Fruit fly (Drosophila melanogaster) whole organism, embryonic: ENCODE data around the gene Lztr1.

Source experiments
- Bgb ChIP-seq: fragments of 200-800 bp; sonication (Bioruptor generic); IDR thresholded peaks from 2 replicates; pipeline ENCODE4 v1.3.6; 2022; ENCODE audit warnings: missing biosample characterization, missing genetic modification characterization; ENCODE audit not compliant: partially characterized antibody
- BtbVII ChIP-seq: fragments of 200-800 bp; sonication (Bioruptor generic); optimal IDR thresholded peaks from 3 replicates; lab custom pipeline; 2017; ENCODE audit warnings: missing biosample characterization, mild to moderate bottlenecking, missing genetic modification characterization
- CG12299 ChIP-seq: fragments of 200-800 bp; sonication (Bioruptor generic); optimal IDR thresholded peaks from 2 replicates; lab custom pipeline; 2018; ENCODE audit warnings: missing biosample characterization, mild to moderate bottlenecking, missing genetic modification characterization
- CG13123 ChIP-seq: fragments of 200-800 bp; sonication (Bioruptor generic); optimal IDR thresholded peaks from 2 replicates; lab custom pipeline; 2016; ENCODE audit warnings: missing biosample characterization, missing genetic modification characterization
- CG14965 ChIP-seq: fragments of 200-800 bp; sonication (Bioruptor generic); optimal IDR thresholded peaks from 2 replicates; lab custom pipeline; 2016; ENCODE audit warnings: missing biosample characterization, missing genetic modification characterization, borderline replicate concordance
- CG15696 ChIP-seq: fragments of 200-800 bp; sonication (Bioruptor generic); optimal IDR thresholded peaks from 2 replicates; lab custom pipeline; 2019; ENCODE audit warnings: missing biosample characterization, mild to moderate bottlenecking, missing genetic modification characterization, moderate library complexity
- CG2129 ChIP-seq: fragments of 200-800 bp; sonication (Bioruptor generic); IDR thresholded peaks from 2 replicates; pipeline ENCODE4 v1.3.6; 2022; ENCODE audit warnings: missing biosample characterization, missing genetic modification characterization; ENCODE audit not compliant: partially characterized antibody
- CG30431 ChIP-seq: fragments of 200-800 bp; sonication (Bioruptor generic); optimal IDR thresholded peaks from 2 replicates; lab custom pipeline; 2017; ENCODE audit warnings: missing biosample characterization, missing genetic modification characterization
- CG3995 ChIP-seq: fragments of 200-800 bp; sonication (Bioruptor generic); optimal IDR thresholded peaks from 3 replicates; lab custom pipeline; 2016; ENCODE audit warnings: missing biosample characterization, missing genetic modification characterization
- CG4730 ChIP-seq: fragments of 200-800 bp; sonication (Bioruptor generic); IDR thresholded peaks from 2 replicates; pipeline ENCODE4 v1.3.6; 2022; ENCODE audit warnings: missing biosample characterization, missing genetic modification characterization
- CG5245 ChIP-seq: fragments of 200-800 bp; sonication (Bioruptor generic); optimal IDR thresholded peaks from 3 replicates; lab custom pipeline; 2016; ENCODE audit warnings: missing biosample characterization, missing genetic modification characterization
- CG5953 ChIP-seq: fragments of 200-800 bp; sonication (Bioruptor generic); IDR thresholded peaks from 2 replicates; pipeline ENCODE4 v1.3.6; 2022; ENCODE audit warnings: missing biosample characterization, missing genetic modification characterization
- CG6654 ChIP-seq: fragments of 200-800 bp; sonication (Bioruptor generic); optimal IDR thresholded peaks from 2 replicates; lab custom pipeline; 2017; ENCODE audit warnings: missing biosample characterization, mild to moderate bottlenecking, missing genetic modification characterization
- CG7839 ChIP-seq: fragments of 200-800 bp; sonication (Bioruptor generic); optimal IDR thresholded peaks from 3 replicates; lab custom pipeline; 2018; ENCODE audit warnings: missing biosample characterization, mild to moderate bottlenecking, missing genetic modification characterization, moderate library complexity
- CG9876 ChIP-seq: fragments of 200-800 bp; sonication (Bioruptor generic); optimal IDR thresholded peaks from 2 replicates; lab custom pipeline; 2016; ENCODE audit warnings: missing biosample characterization, missing genetic modification characterization
- Chrac-16 ChIP-seq: fragments of 200-800 bp; sonication (Bioruptor generic); optimal IDR thresholded peaks from 3 replicates; lab custom pipeline; 2016; ENCODE audit warnings: missing biosample characterization, missing genetic modification characterization
- CoRest ChIP-seq: fragments of 200-800 bp; sonication (Bioruptor generic); optimal IDR thresholded peaks from 3 replicates; lab custom pipeline; 2018; ENCODE audit warnings: missing biosample characterization, mild to moderate bottlenecking, missing genetic modification characterization, moderate library complexity
- Dad ChIP-seq: fragments of 200-800 bp; sonication (Bioruptor generic); optimal IDR thresholded peaks from 3 replicates; lab custom pipeline; 2016; ENCODE audit warnings: missing biosample characterization, missing genetic modification characterization
- Dfd ChIP-seq, 2 experiments: fragments of >200 bp; optimal IDR thresholded peaks; 2 replicates each; lab custom pipeline; 2017; ENCODE audit warnings: missing biosample characterization in 2 of 2, missing genetic modification characterization in 2 of 2
- Eip74EF ChIP-seq, 2 experiments: fragments of 200-800 bp in 1 of 2; fragments of >200 bp in 1 of 2; sonication (Bioruptor generic) in 1 of 2; optimal IDR thresholded peaks; 2 replicates each; lab custom pipeline; 2017 to 2019; ENCODE audit warnings: missing biosample characterization in 2 of 2, missing genetic modification characterization in 2 of 2, mild to moderate bottlenecking in 1 of 2, moderate library complexity in 1 of 2
- HHEX ChIP-seq: fragments of 200-800 bp; sonication (Bioruptor generic); optimal IDR thresholded peaks from 3 replicates; lab custom pipeline; 2017; ENCODE audit warnings: missing biosample characterization, mild to moderate bottlenecking, missing genetic modification characterization, missing genetic modification reagents
- Hand ChIP-seq: fragments of 200-800 bp; sonication (Bioruptor generic); optimal IDR thresholded peaks from 2 replicates; lab custom pipeline; 2017; ENCODE audit warnings: mild to moderate bottlenecking, missing biosample characterization, missing genetic modification reagents, missing genetic modification characterization
- Hmr ChIP-seq: fragments of 200-800 bp; sonication (Bioruptor generic); optimal IDR thresholded peaks from 3 replicates; lab custom pipeline; 2017; ENCODE audit warnings: mild to moderate bottlenecking, missing biosample characterization, missing genetic modification reagents, missing genetic modification characterization
- Kr ChIP-seq: fragments of 200-800 bp; sonication (Bioruptor generic); optimal IDR thresholded peaks from 2 replicates; lab custom pipeline; 2017; ENCODE audit warnings: missing biosample characterization, mild to moderate bottlenecking, missing genetic modification characterization
- Nf-YC ChIP-seq: fragments of 200-800 bp; optimal IDR thresholded peaks from 3 replicates; lab custom pipeline; 2019; ENCODE audit warnings: missing biosample characterization, mild to moderate bottlenecking, missing genetic modification characterization, moderate library complexity
- Oli ChIP-seq: fragments of 200-800 bp; sonication (Bioruptor generic); optimal IDR thresholded peaks from 2 replicates; lab custom pipeline; 2018; ENCODE audit warnings: missing biosample characterization, mild to moderate bottlenecking, missing genetic modification characterization, moderate library complexity
- Six4 ChIP-seq: fragments of 200-800 bp; sonication (Bioruptor generic); optimal IDR thresholded peaks from 2 replicates; lab custom pipeline; 2016; ENCODE audit warnings: missing biosample characterization, missing genetic modification characterization
- Trl ChIP-seq, 3 experiments: fragments of >200 bp in 2 of 3; fragments of 200-800 bp in 1 of 3; sonication (Bioruptor generic) in 1 of 3; optimal IDR thresholded peaks; 2 replicates in 1 of 3; 3 replicates in 2 of 3; lab custom pipeline; 2016 to 2017; ENCODE audit warnings: missing biosample characterization in 1 of 3, missing genetic modification characterization in 1 of 3
- al ChIP-seq: fragments of 200-800 bp; sonication (Bioruptor generic); IDR thresholded peaks from 2 replicates; pipeline ENCODE4 v1.3.6; 2022; ENCODE audit warnings: missing biosample characterization, missing genetic modification characterization
- ash1 ChIP-seq: fragments of 200-800 bp; sonication (Bioruptor generic); optimal IDR thresholded peaks from 2 replicates; lab custom pipeline; 2018; ENCODE audit warnings: missing biosample characterization, mild to moderate bottlenecking, missing genetic modification characterization
- br ChIP-seq: fragments of >200 bp; optimal IDR thresholded peaks from 2 replicates; lab custom pipeline; 2017
- cas ChIP-seq: fragments of 200-800 bp; sonication (Bioruptor generic); IDR thresholded peaks from 2 replicates; pipeline ENCODE4 v1.3.6; 2022; ENCODE audit warnings: missing biosample characterization, missing genetic modification characterization
- cato ChIP-seq: fragments of 200-800 bp; sonication (Bioruptor generic); optimal IDR thresholded peaks from 2 replicates; lab custom pipeline; 2016; ENCODE audit warnings: missing biosample characterization, missing genetic modification characterization, borderline replicate concordance
- chif ChIP-seq, 2 experiments: fragments of 200-800 bp; sonication (Bioruptor generic); optimal IDR thresholded peaks; 3 replicates each; lab custom pipeline; 2016; ENCODE audit warnings: missing biosample characterization in 2 of 2, missing genetic modification characterization in 2 of 2
- chm ChIP-seq: fragments of 200-800 bp; sonication (Bioruptor generic); IDR thresholded peaks from 2 replicates; pipeline ENCODE4 v1.3.6; 2022; ENCODE audit warnings: missing biosample characterization, missing genetic modification characterization
- croc ChIP-seq: fragments of 200-800 bp; sonication (Bioruptor generic); conservative IDR thresholded peaks from 3 replicates; pipeline ENCODE4 v1.3.6; 2022; ENCODE audit warnings: missing biosample characterization, missing genetic modification characterization
- dpn ChIP-seq, 2 experiments: fragments of 200-800 bp; sonication (Bioruptor generic); optimal IDR thresholded peaks; 3 replicates each; lab custom pipeline; 2016; ENCODE audit warnings: missing biosample characterization in 2 of 2, missing genetic modification characterization in 2 of 2
- ems ChIP-seq: fragments of 200-800 bp; sonication (Bioruptor generic); optimal IDR thresholded peaks from 3 replicates; lab custom pipeline; 2016; ENCODE audit warnings: missing biosample characterization, missing genetic modification characterization
- en ChIP-seq: fragments of 200-800 bp; sonication (Bioruptor generic); optimal IDR thresholded peaks from 2 replicates; lab custom pipeline; 2016; ENCODE audit warnings: missing biosample characterization, missing genetic modification characterization
- esg ChIP-seq: fragments of 200-800 bp; sonication (Bioruptor generic); conservative IDR thresholded peaks from 2 replicates; pipeline ENCODE4 v1.3.6; 2022; ENCODE audit warnings: missing biosample characterization, missing genetic modification characterization
- fd3F ChIP-seq: fragments of 200-800 bp; sonication (Bioruptor generic); optimal IDR thresholded peaks from 2 replicates; lab custom pipeline; 2018; ENCODE audit warnings: missing biosample characterization, mild to moderate bottlenecking, missing genetic modification characterization, moderate library complexity
- fru ChIP-seq: fragments of >200 bp; optimal IDR thresholded peaks from 2 replicates; lab custom pipeline; 2017
- gfzf ChIP-seq: fragments of 200-800 bp; sonication (Bioruptor generic); optimal IDR thresholded peaks from 2 replicates; lab custom pipeline; 2016; ENCODE audit warnings: missing biosample characterization, mild to moderate bottlenecking, missing genetic modification characterization, moderate library complexity
- grn ChIP-seq: fragments of 200-800 bp; sonication (Bioruptor generic); optimal IDR thresholded peaks from 3 replicates; lab custom pipeline; 2017; ENCODE audit warnings: missing biosample characterization, missing genetic modification characterization
- gro ChIP-seq: fragments of 200-800 bp; sonication (Bioruptor generic); optimal IDR thresholded peaks from 2 replicates; lab custom pipeline; 2016; ENCODE audit warnings: missing biosample characterization, missing genetic modification characterization
- jing ChIP-seq: fragments of 200-800 bp; sonication (Bioruptor generic); optimal IDR thresholded peaks from 2 replicates; lab custom pipeline; 2018; ENCODE audit warnings: missing biosample characterization, mild to moderate bottlenecking, missing genetic modification characterization
- jumu ChIP-seq: fragments of 200-800 bp; sonication (Bioruptor generic); optimal IDR thresholded peaks from 3 replicates; lab custom pipeline; 2016; ENCODE audit warnings: missing biosample characterization, missing genetic modification characterization
- kah ChIP-seq: fragments of 200-800 bp; sonication (Bioruptor generic); optimal IDR thresholded peaks from 2 replicates; lab custom pipeline; 2018; ENCODE audit warnings: missing biosample characterization, mild to moderate bottlenecking, missing genetic modification characterization
- mirr ChIP-seq: fragments of 200-800 bp; sonication (Bioruptor generic); optimal IDR thresholded peaks from 3 replicates; lab custom pipeline; 2018; ENCODE audit warnings: missing biosample characterization, mild to moderate bottlenecking, missing genetic modification characterization
- pita ChIP-seq: fragments of 200-800 bp; sonication (Bioruptor generic); optimal IDR thresholded peaks from 2 replicates; lab custom pipeline; 2017; ENCODE audit warnings: missing biosample characterization, mild to moderate bottlenecking, missing genetic modification characterization
- ssp ChIP-seq: fragments of 200-800 bp; sonication (Bioruptor generic); IDR thresholded peaks from 2 replicates; pipeline ENCODE4 v1.3.6; 2022; ENCODE audit warnings: missing biosample characterization, missing genetic modification characterization

Gene Lztr1

dm6 chrX:966818-967217 lies 39.4 kb upstream of the Lztr1 start:
- TF ChIP-seq CG5245 (no peak), CG15696 (tag; lab: Kevin White, UChicago) (no peak), CG7839 (peak; percentile 63), fd3F (peak; percentile 21), BtbVII (GFP tag; lab: Kevin White, UChicago) (no peak), en (GFP tag; lab: Kevin White, UChicago) (no peak), Hmr (GFP tag; lab: Kevin White, UChicago) (peak; percentile 60), Oli (tag; lab: Kevin White, UChicago) (peak; percentile 30), gfzf (GFP tag; lab: Kevin White, UChicago) (no peak), CG3995 (no peak), HHEX (peak; percentile 35), ems (no peak), croc (GFP tag; lab: Robert Waterston, UW) (no peak), CG13123 (no peak), Trl (optimal IDR thresholded peaks at IDR 0.05; lab: Kevin White, UChicago) (no peak), Trl (GFP tag; optimal IDR thresholded peaks at IDR 0.05; lab: Kevin White, UChicago) (no peak), CG6654 (GFP tag; lab: Kevin White, UChicago) (no peak), CG12299 (tag; lab: Kevin White, UChicago) (no peak), chm (no peak), Hand (peak; percentile 22), gro (GFP tag; lab: Kevin White, UChicago) (no peak), Dfd (GFP tag; optimal IDR thresholded peaks at IDR 0.05; lab: Kevin White, UChicago) (no peak), Dad (GFP tag; lab: Kevin White, UChicago) (no peak), CG9876 (GFP tag; lab: Kevin White, UChicago) (no peak), fru (lab: Kevin White, UChicago) (no peak), CG2129 (GFP tag; lab: Robert Waterston, UW) (no peak), ssp (GFP tag; lab: Robert Waterston, UW) (0 out of 2 replicates have a peak, but pooled peaks have one; percentile 23), CG14965 (no peak), Bgb (GFP tag; lab: Robert Waterston, UW) (no peak), cas (GFP tag; lab: Robert Waterston, UW) (no peak), CG30431 (no peak), al (no peak), pita (no peak), CoRest (tag; lab: Kevin White, UChicago) (peak; percentile 29), CG5953 (GFP tag; lab: Robert Waterston, UW) (no peak), Six4 (GFP tag; lab: Kevin White, UChicago) (no peak), Eip74EF (GFP tag; optimal IDR thresholded peaks at IDR 0.05; lab: Kevin White, UChicago) (no peak), cato (GFP tag; lab: Kevin White, UChicago) (no peak), kah (GFP tag; lab: Kevin White, UChicago) (no peak), grn (no peak), dpn (GFP tag; optimal IDR thresholded peaks at IDR 0.05; lab: Kevin White, UChicago) (peak in 1 of 2 experiments; percentile 2), CG4730 (GFP tag; lab: Robert Waterston, UW) (no peak), Nf-YC (tag; lab: Kevin White, UChicago) (no peak), ash1 (GFP tag; lab: Kevin White, UChicago) (no peak), Kr (GFP tag; lab: Kevin White, UChicago) (no peak), esg (peak; percentile 24), chif (GFP tag; optimal IDR thresholded peaks at IDR 0.05; lab: Kevin White, UChicago) (no peak), Chrac-16 (GFP tag; lab: Kevin White, UChicago) (no peak), mirr (GFP tag; lab: Kevin White, UChicago) (no peak), jing (GFP tag; lab: Kevin White, UChicago) (no peak), jumu (no peak), br (no peak)
